Fruit fly (Drosophila melanogaster): ENCODE data around the gene CG9123.

dm6 chrX:15385176-15386056, 43.5 kb upstream of the CG9123 start, which contains the start of gene CG9164:
- TF ChIP-seq psq (optimal IDR thresholded peaks at IDR 0.05) (no peak), pan (optimal IDR thresholded peaks at IDR 0.05) (no peak), CG8478 (optimal IDR thresholded peaks at IDR 0.05) (no peak)

Measured in whole organism.